Worm (Caenorhabditis elegans) whole organism, L4/young adult: Measurements from ENCODE around the gene tex-2.

ENCODE experiments used
- W03F9.2 ChIP-seq: fragments of 150-350 bp; optimal IDR thresholded peaks from 2 replicates; lab custom pipeline; 2014; ENCODE audit warnings: missing biosample characterization, missing genetic modification characterization
- dao-5 ChIP-seq: sonication (generic microtip); optimal IDR thresholded peaks from 2 replicates; lab custom pipeline; 2016; ENCODE audit warnings: missing genotype, missing genetic modification characterization, moderate library complexity, missing compliant biosample characterization
- him-1 ChIP-seq: sonication (generic microtip); optimal IDR thresholded peaks from 2 replicates; lab custom pipeline; 2016; ENCODE audit warnings: missing genotype, missing genetic modification reagents, missing genetic modification characterization, missing compliant biosample characterization

DNA sequence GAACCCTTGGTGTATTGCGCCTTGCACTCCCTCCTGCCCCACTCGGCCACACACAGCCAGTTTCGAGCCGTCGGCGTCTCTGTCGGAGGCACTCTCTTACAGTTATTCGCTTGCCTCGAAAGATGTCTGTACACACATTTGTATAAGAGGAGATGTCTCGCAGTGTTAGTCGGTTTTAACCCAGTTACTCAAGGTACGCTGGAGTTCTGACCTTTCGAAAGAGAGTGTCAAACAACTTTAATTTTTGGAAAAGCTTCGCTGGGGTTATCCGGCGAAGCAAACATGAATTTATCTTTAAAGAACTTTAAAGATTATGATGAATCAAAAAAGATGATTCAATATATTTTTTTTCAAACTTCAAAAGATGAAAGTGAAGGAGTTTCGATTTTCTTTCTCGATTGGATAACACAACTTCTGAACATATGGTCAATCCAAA, 28.7 kb downstream of the tex-2 start:
- TF ChIP-seq W03F9.2 (tag; lab: Kevin White, UChicago): peak; percentile 97
- peak; percentile 92 for TF ChIP-seq dao-5 (tag; lab: Kevin White, UChicago)
- peak; percentile 99 for TF ChIP-seq him-1 (tag; lab: Kevin White, UChicago)
